Worm (Caenorhabditis elegans): Measurements from ENCODE around the gene ptc-1.

DNA sequence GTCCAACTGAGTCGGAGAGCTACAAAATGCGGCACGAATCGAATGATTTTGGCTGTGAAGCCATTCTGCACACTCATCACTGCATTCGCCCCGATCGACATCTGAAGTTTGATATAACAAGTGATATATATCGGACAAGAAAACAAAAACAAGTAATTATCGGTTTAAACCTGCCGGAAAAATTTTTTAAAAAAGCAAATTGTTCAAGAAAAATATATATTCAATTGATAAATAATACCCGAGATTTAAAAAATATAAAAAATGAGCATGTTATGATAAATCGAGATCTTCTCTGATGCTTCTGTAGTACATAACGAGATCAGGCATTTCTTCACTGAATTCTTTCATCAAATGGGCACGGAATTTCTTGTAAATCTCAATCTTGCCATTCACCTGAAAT, 39.3 kb upstream of the ptc-1 start, which contains the start of gene T09A5.5:
- no peak for TF ChIP-seq mep-1 (tag; optimal IDR thresholded peaks at IDR 0.05)
- TF ChIP-seq F37D6.2 (tag; optimal IDR thresholded peaks at IDR 0.05), result no peak
- TF ChIP-seq egl-43 (GFP tag; IDR thresholded peaks at IDR 0.05), result no peak
- TF ChIP-seq Y105C5A.15 (GFP tag; IDR thresholded peaks at IDR 0.05), result no peak

Data from whole organism, L4 larva.